Fruit fly (Drosophila melanogaster) whole organism, wandering third instar larva: Measurements from ENCODE around the gene CaMKI.

Experiments used
- CG9705 ChIP-seq: fragments of 200-800 bp; sonication (Bioruptor generic); optimal IDR thresholded peaks from 2 replicates; lab custom pipeline; 2018; ENCODE audit warnings: missing biosample characterization, mild to moderate bottlenecking, missing genetic modification characterization
- CrebA ChIP-seq: fragments of 200-800 bp; sonication (Bioruptor generic); optimal IDR thresholded peaks from 2 replicates; lab custom pipeline; 2016; ENCODE audit warnings: missing biosample characterization, mild to moderate bottlenecking, missing genetic modification characterization, borderline replicate concordance
- Hnf4 ChIP-seq: fragments of 200-800 bp; sonication (Bioruptor generic); optimal IDR thresholded peaks from 2 replicates; lab custom pipeline; 2016; ENCODE audit warnings: missing biosample characterization, mild to moderate bottlenecking, missing genetic modification characterization
- jim ChIP-seq: fragments of 175-275, 200-325 bp; sonication (Bioruptor generic); optimal IDR thresholded peaks from 2 replicates; lab custom pipeline; 2016; ENCODE audit warnings: missing biosample characterization, mild to moderate bottlenecking, missing genetic modification characterization
- psq ChIP-seq: fragments of 200-800 bp; sonication (Bioruptor generic); optimal IDR thresholded peaks from 3 replicates; lab custom pipeline; 2017; ENCODE audit warnings: missing biosample characterization, mild to moderate bottlenecking, missing genetic modification characterization, moderate library complexity

DNA sequence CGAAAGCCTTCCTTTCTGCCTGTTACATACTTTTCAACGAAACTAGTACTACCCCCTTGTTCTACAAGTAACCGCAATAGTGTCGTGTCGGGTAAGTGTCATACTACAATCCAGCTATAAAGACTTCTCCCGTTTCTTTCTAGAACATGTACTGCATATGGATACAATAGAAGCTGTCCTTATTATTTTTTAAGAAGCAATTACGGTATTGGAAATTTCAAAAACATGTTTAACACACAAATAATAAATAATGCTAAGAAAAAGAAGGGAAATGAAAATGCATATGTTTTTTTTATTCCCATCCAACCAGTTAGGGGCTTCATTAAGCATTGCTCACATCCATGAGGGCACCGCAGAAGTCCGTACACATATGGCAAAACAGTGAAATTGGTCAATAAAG, 15.8 kb upstream of the CaMKI start:
- TF ChIP-seq psq (GFP tag; lab: Kevin White, UChicago) (no peak), jim (GFP tag; lab: Kevin White, UChicago) (no peak), Hnf4 (GFP tag; lab: Kevin White, UChicago) (no peak), CrebA (GFP tag; lab: Kevin White, UChicago) (no peak), CG9705 (no peak)
